Fruit fly (Drosophila melanogaster) whole organism, embryonic: ENCODE measurements around the gene Spn75F.

Experiments
- Atf6 ChIP-seq: fragments of 200-800 bp; sonication (Bioruptor generic); IDR thresholded peaks from 2 replicates; pipeline ENCODE4 v1.3.6; 2022; ENCODE audit warnings: missing biosample characterization, missing genetic modification characterization
- CG10321 ChIP-seq: fragments of 200-800 bp; sonication (Bioruptor generic); IDR thresholded peaks from 2 replicates; pipeline ENCODE4 v1.3.6; 2022; ENCODE audit warnings: missing biosample characterization, missing genetic modification characterization
- CG13624 ChIP-seq: fragments of 200-800 bp; sonication (Bioruptor generic); optimal IDR thresholded peaks from 2 replicates; lab custom pipeline; 2016; ENCODE audit warnings: missing biosample characterization, missing genetic modification characterization
- CG14050 ChIP-seq: fragments of 200-800 bp; sonication (Bioruptor generic); IDR thresholded peaks from 3 replicates; pipeline ENCODE4 v1.3.6; 2022; ENCODE audit warnings: missing biosample characterization, missing genetic modification characterization
- CG14860 ChIP-seq: fragments of 200-800 bp; sonication (Bioruptor generic); IDR thresholded peaks from 3 replicates; pipeline ENCODE4 v1.3.6; 2022; ENCODE audit warnings: missing biosample characterization, missing genetic modification characterization; ENCODE audit not compliant: partially characterized antibody
- CG17359 ChIP-seq: fragments of 200-800 bp; sonication (Bioruptor generic); optimal IDR thresholded peaks from 3 replicates; lab custom pipeline; 2018; ENCODE audit warnings: missing biosample characterization, mild to moderate bottlenecking, missing genetic modification characterization, moderate library complexity
- CG31224 ChIP-seq: fragments of 200-800 bp; sonication (Bioruptor generic); IDR thresholded peaks from 2 replicates; pipeline ENCODE4 v1.3.6; 2022; ENCODE audit warnings: missing biosample characterization, missing genetic modification characterization
- CG34224 ChIP-seq: fragments of 200-800 bp; sonication (Bioruptor generic); IDR thresholded peaks from 3 replicates; pipeline ENCODE4 v1.3.6; 2022; ENCODE audit warnings: missing biosample characterization, missing genetic modification characterization; ENCODE audit not compliant: partially characterized antibody
- CG4360 ChIP-seq: fragments of 200-800 bp; sonication (Bioruptor generic); IDR thresholded peaks from 2 replicates; pipeline ENCODE4 v1.3.6; 2022; ENCODE audit warnings: missing biosample characterization, missing genetic modification characterization
- CG4854 ChIP-seq: fragments of 200-800 bp; sonication (Bioruptor generic); optimal IDR thresholded peaks from 2 replicates; lab custom pipeline; 2016; ENCODE audit warnings: missing biosample characterization, missing genetic modification characterization, inconsistent platforms
- CG5180 ChIP-seq: fragments of 200-800 bp; sonication (Bioruptor generic); optimal IDR thresholded peaks from 3 replicates; lab custom pipeline; 2017; ENCODE audit warnings: missing biosample characterization, missing genetic modification characterization, mild to moderate bottlenecking, moderate library complexity, missing genetic modification reagents
- CG6765 ChIP-seq: fragments of 200-800 bp; sonication (Bioruptor generic); optimal IDR thresholded peaks from 3 replicates; lab custom pipeline; 2017; ENCODE audit warnings: missing biosample characterization, mild to moderate bottlenecking, missing genetic modification characterization
- CG6813 ChIP-seq: fragments of 200-800 bp; sonication (Bioruptor generic); optimal IDR thresholded peaks from 2 replicates; lab custom pipeline; 2017; ENCODE audit warnings: missing biosample characterization, missing genetic modification characterization, mild to moderate bottlenecking, moderate library complexity, missing genetic modification reagents
- CG8089 ChIP-seq: fragments of 200-800 bp; sonication (Bioruptor generic); optimal IDR thresholded peaks from 3 replicates; lab custom pipeline; 2016; ENCODE audit warnings: missing biosample characterization, missing genetic modification characterization
- CrebB ChIP-seq: fragments of 200-800 bp; sonication (Bioruptor generic); optimal IDR thresholded peaks from 3 replicates; lab custom pipeline; 2018; ENCODE audit warnings: missing biosample characterization, mild to moderate bottlenecking, missing genetic modification characterization
- Dad ChIP-seq: fragments of 200-800 bp; sonication (Bioruptor generic); optimal IDR thresholded peaks from 3 replicates; lab custom pipeline; 2016; ENCODE audit warnings: missing biosample characterization, missing genetic modification characterization
- HLHmδ ChIP-seq: fragments of 200-800 bp; sonication (Bioruptor generic); optimal IDR thresholded peaks from 2 replicates; lab custom pipeline; 2018; ENCODE audit warnings: missing biosample characterization, mild to moderate bottlenecking, missing genetic modification characterization, moderate library complexity
- Hey ChIP-seq: fragments of 200-800 bp; sonication (Bioruptor generic); optimal IDR thresholded peaks from 3 replicates; lab custom pipeline; 2018; ENCODE audit warnings: missing biosample characterization, mild to moderate bottlenecking, missing genetic modification characterization
- Hr39 ChIP-seq: fragments of >200 bp; optimal IDR thresholded peaks from 2 replicates; lab custom pipeline; 2017
- Hr78 ChIP-seq, 2 experiments: fragments of 200-800 bp in 1 of 2; fragments of >200 bp in 1 of 2; sonication (Bioruptor generic) in 1 of 2; optimal IDR thresholded peaks; 2 replicates each; lab custom pipeline; 2017 to 2019; ENCODE audit warnings: missing biosample characterization in 2 of 2, missing genetic modification characterization in 2 of 2, mild to moderate bottlenecking in 1 of 2, moderate library complexity in 1 of 2
- Mes4 ChIP-seq: fragments of 200-800 bp; sonication (Bioruptor generic); optimal IDR thresholded peaks from 2 replicates; lab custom pipeline; 2016; ENCODE audit warnings: missing biosample characterization, missing genetic modification characterization
- Myb ChIP-seq: fragments of 200-800 bp; sonication (Bioruptor generic); optimal IDR thresholded peaks from 2 replicates; lab custom pipeline; 2016; ENCODE audit warnings: missing biosample characterization, missing genetic modification characterization
- Nf-YC ChIP-seq: fragments of 200-800 bp; optimal IDR thresholded peaks from 3 replicates; lab custom pipeline; 2019; ENCODE audit warnings: missing biosample characterization, mild to moderate bottlenecking, missing genetic modification characterization, moderate library complexity
- NfI ChIP-seq: fragments of 200-800 bp; sonication (Bioruptor generic); optimal IDR thresholded peaks from 3 replicates; lab custom pipeline; 2018; ENCODE audit warnings: missing biosample characterization, mild to moderate bottlenecking, missing genetic modification characterization, moderate library complexity
- PHDP ChIP-seq: fragments of 200-800 bp; sonication (Bioruptor generic); optimal IDR thresholded peaks from 3 replicates; lab custom pipeline; 2018; ENCODE audit warnings: missing biosample characterization, mild to moderate bottlenecking, missing genetic modification characterization, moderate library complexity
- Ptx1 ChIP-seq: fragments of 200-800 bp; sonication (Bioruptor generic); IDR thresholded peaks from 2 replicates; pipeline ENCODE4 v1.3.6; 2022; ENCODE audit warnings: missing biosample characterization, missing genetic modification characterization
- Tbp ChIP-seq: fragments of >200 bp; optimal IDR thresholded peaks from 2 replicates; lab custom pipeline; 2018; ENCODE audit warnings: missing biosample characterization, missing genetic modification characterization
- amos ChIP-seq: fragments of 200-800 bp; sonication (Bioruptor generic); IDR thresholded peaks from 2 replicates; pipeline ENCODE4 v1.3.6; 2022; ENCODE audit warnings: missing biosample characterization, missing genetic modification characterization; ENCODE audit not compliant: partially characterized antibody
- bsh ChIP-seq, 2 experiments: fragments of 200-800 bp; sonication (Bioruptor generic); optimal IDR thresholded peaks; 2 replicates each; lab custom pipeline; 2017 to 2018; ENCODE audit warnings: mild to moderate bottlenecking in 2 of 2, missing biosample characterization in 2 of 2, missing genetic modification characterization in 2 of 2, moderate library complexity in 1 of 2
- chif ChIP-seq, 2 experiments: fragments of 200-800 bp; sonication (Bioruptor generic); optimal IDR thresholded peaks; 3 replicates each; lab custom pipeline; 2016; ENCODE audit warnings: missing biosample characterization in 2 of 2, missing genetic modification characterization in 2 of 2
- corto ChIP-seq: fragments of 200-800 bp; sonication (Bioruptor generic); optimal IDR thresholded peaks from 2 replicates; lab custom pipeline; 2016; ENCODE audit warnings: missing biosample characterization, mild to moderate bottlenecking, missing genetic modification characterization, moderate library complexity
- en ChIP-seq: fragments of 200-800 bp; sonication (Bioruptor generic); optimal IDR thresholded peaks from 2 replicates; lab custom pipeline; 2016; ENCODE audit warnings: missing biosample characterization, missing genetic modification characterization
- gfzf ChIP-seq: fragments of 200-800 bp; sonication (Bioruptor generic); optimal IDR thresholded peaks from 2 replicates; lab custom pipeline; 2016; ENCODE audit warnings: missing biosample characterization, mild to moderate bottlenecking, missing genetic modification characterization, moderate library complexity
- h ChIP-seq: fragments of >200 bp; optimal IDR thresholded peaks from 2 replicates; lab custom pipeline; 2017
- hbn ChIP-seq: fragments of 200-800 bp; sonication (Bioruptor generic); IDR thresholded peaks from 2 replicates; pipeline ENCODE4 v1.3.6; 2022; ENCODE audit warnings: missing biosample characterization, missing genetic modification characterization; ENCODE audit not compliant: partially characterized antibody
- hth ChIP-seq: fragments of >200 bp; optimal IDR thresholded peaks from 2 replicates; lab custom pipeline; 2017; ENCODE audit warnings: inconsistent platforms
- ind ChIP-seq: fragments of 200-800 bp; sonication (Bioruptor generic); optimal IDR thresholded peaks from 3 replicates; lab custom pipeline; 2016; ENCODE audit warnings: missing biosample characterization, missing genetic modification characterization
- knrl ChIP-seq: fragments of 200-800 bp; sonication (Bioruptor generic); IDR thresholded peaks from 3 replicates; pipeline ENCODE4 v1.3.6; 2022; ENCODE audit warnings: missing biosample characterization, missing genetic modification characterization; ENCODE audit not compliant: partially characterized antibody
- mirr ChIP-seq: fragments of 200-800 bp; sonication (Bioruptor generic); optimal IDR thresholded peaks from 3 replicates; lab custom pipeline; 2018; ENCODE audit warnings: missing biosample characterization, mild to moderate bottlenecking, missing genetic modification characterization
- nerfin-2 ChIP-seq: fragments of 200-800 bp; sonication (Bioruptor generic); IDR thresholded peaks from 2 replicates; pipeline ENCODE4 v1.3.6; 2022; ENCODE audit warnings: missing biosample characterization, missing genetic modification characterization; ENCODE audit not compliant: partially characterized antibody
- otp ChIP-seq: fragments of 200-800 bp; sonication (Bioruptor generic); IDR thresholded peaks from 3 replicates; pipeline ENCODE4, ENCODE4 v1.3.6; 2022; ENCODE audit warnings: missing biosample characterization, missing genetic modification characterization
- pros ChIP-seq: fragments of 200-800 bp; sonication (Bioruptor generic); optimal IDR thresholded peaks from 3 replicates; lab custom pipeline; 2019; ENCODE audit warnings: missing biosample characterization, mild to moderate bottlenecking, missing genetic modification characterization, moderate library complexity
- row ChIP-seq: fragments of 200-800 bp; sonication (Bioruptor generic); IDR thresholded peaks from 3 replicates; pipeline ENCODE4 v1.3.6; 2022; ENCODE audit warnings: missing biosample characterization, missing genetic modification characterization
- sens-2 ChIP-seq: fragments of 200-800 bp; sonication (Bioruptor generic); IDR thresholded peaks from 2 replicates; pipeline ENCODE4 v1.3.6; 2022; ENCODE audit warnings: missing biosample characterization, missing genetic modification characterization
- seq ChIP-seq: fragments of 200-800 bp; sonication (Bioruptor generic); IDR thresholded peaks from 2 replicates; pipeline ENCODE4 v1.3.6; 2022; ENCODE audit warnings: missing biosample characterization, missing genetic modification characterization
- sima ChIP-seq: fragments of 200-800 bp; sonication (Bioruptor generic); optimal IDR thresholded peaks from 2 replicates; lab custom pipeline; 2016; ENCODE audit warnings: missing biosample characterization, missing genetic modification characterization
- sqz ChIP-seq: fragments of 200-800 bp; sonication (Bioruptor generic); optimal IDR thresholded peaks from 3 replicates; lab custom pipeline; 2018; ENCODE audit warnings: missing biosample characterization, mild to moderate bottlenecking, missing genetic modification characterization
- tna ChIP-seq: fragments of 200-800 bp; sonication (Bioruptor generic); IDR thresholded peaks from 2 replicates; pipeline ENCODE4 v1.3.6; 2022; ENCODE audit warnings: missing biosample characterization, missing genetic modification characterization; ENCODE audit not compliant: partially characterized antibody
- trem ChIP-seq: fragments of 200-800 bp; optimal IDR thresholded peaks from 3 replicates; lab custom pipeline; 2019; ENCODE audit warnings: missing biosample characterization, mild to moderate bottlenecking, missing genetic modification characterization, moderate library complexity

Spn75F gene

dm6 chr3L:19171321-19172191 lies 42.1 kb upstream of the Spn75F start (continued):
- TF ChIP-seq CG6813 (GFP tag; lab: Kevin White, UChicago) (no peak), Mes4 (GFP tag; lab: Kevin White, UChicago) (no peak), CrebB (tag; lab: Kevin White, UChicago) (no peak), pros (GFP tag; lab: Kevin White, UChicago) (peak; percentile 98), CG34224 (GFP tag; lab: Robert Waterston, UW) (peak; percentile 62; the same call in 2 of the 3 replicates), Hr78 (GFP tag; optimal IDR thresholded peaks at IDR 0.05; lab: Kevin White, UChicago) (no peak), CG4360 (GFP tag; lab: Robert Waterston, UW) (peak; percentile 49), nerfin-2 (no peak), CG10321 (GFP tag; lab: Robert Waterston, UW) (no peak), corto (GFP tag; lab: Kevin White, UChicago) (peak; percentile 68), Tbp (GFP tag; lab: Kevin White, UChicago) (no peak), NfI (GFP tag; lab: Kevin White, UChicago) (no peak), CG14860 (no peak), otp (GFP tag; lab: Robert Waterston, UW) (0 out of 3 replicates have a peak, but pooled peaks have one; percentile 33), Nf-YC (tag; lab: Kevin White, UChicago) (no peak), knrl (no peak), CG4854 (GFP tag; lab: Kevin White, UChicago) (no peak), hth (lab: Kevin White, UChicago) (no peak), hbn (GFP tag; lab: Robert Waterston, UW) (peak; percentile 49), tna (GFP tag; lab: Robert Waterston, UW) (no peak), amos (GFP tag; lab: Robert Waterston, UW) (no peak), bsh (GFP tag; optimal IDR thresholded peaks at IDR 0.05; lab: Kevin White, UChicago) (no peak), sqz (GFP tag; lab: Kevin White, UChicago) (peak; percentile 38), en (GFP tag; lab: Kevin White, UChicago) (no peak), sima (GFP tag; lab: Kevin White, UChicago) (no peak), row (no peak), CG5180 (GFP tag; lab: Kevin White, UChicago) (no peak), trem (tag; lab: Kevin White, UChicago) (no peak), h (lab: Kevin White, UChicago) (no peak), CG8089 (GFP tag; lab: Kevin White, UChicago) (no peak), CG6765 (GFP tag; lab: Kevin White, UChicago) (no peak), sens-2 (GFP tag; lab: Robert Waterston, UW) (no peak), ind (no peak), Ptx1 (GFP tag; lab: Robert Waterston, UW) (no peak), CG17359 (tag; lab: Kevin White, UChicago) (no peak), Hr39 (no peak), HLHmδ (GFP tag; lab: Kevin White, UChicago) (peak; percentile 26), seq (GFP tag; lab: Robert Waterston, UW) (no peak), gfzf (GFP tag; lab: Kevin White, UChicago) (no peak), Dad (no peak), Myb (GFP tag; lab: Kevin White, UChicago) (no peak), CG14050 (GFP tag; lab: Robert Waterston, UW) (no peak), PHDP (tag; lab: Kevin White, UChicago) (no peak), mirr (GFP tag; lab: Kevin White, UChicago) (peak; percentile 77), Atf6 (GFP tag; lab: Robert Waterston, UW) (no peak), Hey (no peak), chif (GFP tag; optimal IDR thresholded peaks at IDR 0.05; lab: Kevin White, UChicago) (no peak), CG13624 (GFP tag; lab: Kevin White, UChicago) (no peak), CG31224 (GFP tag; lab: Robert Waterston, UW) (no peak)
